Fruit fly (Drosophila melanogaster) whole organism: Measurements from ENCODE around the gene Mf.

Source experiments
- CG8478 ChIP-seq: fragments of >200 bp; optimal IDR thresholded peaks from 2 replicates; lab custom pipeline; 2018; ENCODE audit warnings: inconsistent platforms
- Dll ChIP-seq: fragments of >200 bp; optimal IDR thresholded peaks from 2 replicates; lab custom pipeline; 2017
- EcR ChIP-seq, 2 experiments: fragments of >200 bp; optimal IDR thresholded peaks; 2 replicates each; lab custom pipeline; 2017; ENCODE audit warnings: missing biosample characterization in 2 of 2, missing genetic modification characterization in 2 of 2, missing genetic modification reagents in 2 of 2
- pan ChIP-seq: fragments of >200 bp; optimal IDR thresholded peaks from 2 replicates; lab custom pipeline; 2017
- psq ChIP-seq: fragments of >200 bp; optimal IDR thresholded peaks from 2 replicates; lab custom pipeline; 2017
- usp ChIP-seq: fragments of >200 bp; optimal IDR thresholded peaks from 2 replicates; lab custom pipeline; 2017; ENCODE audit warnings: missing biosample characterization, missing genetic modification characterization, mixed read lengths

DNA sequence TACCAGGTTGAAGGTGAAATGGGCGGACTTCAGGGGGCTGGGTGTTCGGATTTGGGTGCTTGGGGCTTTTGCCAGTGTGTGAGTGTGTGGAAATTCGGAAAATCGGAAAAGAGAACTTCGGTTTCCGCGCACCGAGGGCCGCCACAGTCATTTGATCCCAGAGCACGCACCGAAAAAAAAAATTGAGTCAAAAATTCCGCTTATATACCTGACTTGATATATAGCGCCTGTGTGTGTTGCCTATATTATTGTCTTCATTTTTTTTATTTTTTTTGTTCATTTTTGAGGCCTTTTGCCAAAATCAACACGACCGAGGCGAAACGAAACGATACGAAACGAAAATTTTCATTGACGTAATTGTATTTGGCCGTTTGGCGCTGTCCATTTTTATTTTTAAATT, 4.1 kb downstream of the Mf start:
- no peak for TF ChIP-seq CG8478 (lab: Kevin White, UChicago)
- TF ChIP-seq psq = no peak
- no peak for TF ChIP-seq EcR (GFP tag; optimal IDR thresholded peaks at IDR 0.05; lab: Kevin White, UChicago)
- no peak for TF ChIP-seq pan
- no peak for TF ChIP-seq Dll (lab: Kevin White, UChicago)
- no peak for TF ChIP-seq usp (GFP tag; lab: Kevin White, UChicago)
